Worm (Caenorhabditis elegans): ENCODE data around the gene srd-26.
"Not testable (repeated sequence)": the region's sequence is repeated elsewhere in the genome, so short reads cannot be mapped to it uniquely, and the experiment has no call there.

DNA sequence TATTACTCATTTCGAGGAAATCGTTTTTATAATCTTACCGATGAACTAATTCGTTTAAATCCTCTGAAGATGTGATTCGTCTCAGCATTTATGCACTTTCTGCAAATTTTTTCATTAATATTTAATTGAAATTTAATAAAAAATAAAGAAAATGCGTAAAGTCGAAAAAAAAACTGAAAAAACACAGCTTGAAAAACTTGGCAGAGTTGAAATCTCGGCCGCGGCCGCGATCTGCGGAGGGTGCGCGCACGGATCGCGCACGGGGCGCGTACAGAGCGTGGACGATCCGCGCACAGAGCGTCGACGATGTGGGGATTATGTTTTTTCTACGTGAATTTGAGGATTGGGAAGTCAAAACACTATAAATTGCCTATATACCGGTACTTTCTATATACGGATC lies 25.0 kb downstream of the srd-26 start, which contains the start of gene AH10.4:
- not testable (repeated sequence) for TF ChIP-seq ceh-27 (GFP tag; optimal IDR thresholded peaks at IDR 0.05); sptf-2 (GFP tag; optimal IDR thresholded peaks at IDR 0.05); ztf-3 (GFP tag; optimal IDR thresholded peaks at IDR 0.05); efl-1 (GFP tag; optimal IDR thresholded peaks at IDR 0.05); F23B12.7 (tag; optimal IDR thresholded peaks at IDR 0.05; ENCODE audit: insufficient read depth); hsf-1 (GFP tag; IDR thresholded peaks at IDR 0.05); unc-62 (GFP tag; optimal IDR thresholded peaks at IDR 0.05); atf-7 (tag; optimal IDR thresholded peaks at IDR 0.05); ama-1 (optimal IDR thresholded peaks at IDR 0.05); ama-1 (GFP tag; optimal IDR thresholded peaks at IDR 0.05); ztf-25 (GFP tag; IDR thresholded peaks at IDR 0.05); lin-35 (GFP tag; optimal IDR thresholded peaks at IDR 0.05); sea-2 (GFP tag; IDR thresholded peaks at IDR 0.05)

Measured in whole organism, young adult.